Worm (Caenorhabditis elegans) whole organism, L1 larva: ENCODE measurements around the gene F46F5.15.

ENCODE experiments used
- aha-1 ChIP-seq: fragments of 150-350 bp; optimal IDR thresholded peaks from 2 replicates; lab custom pipeline; 2014; ENCODE audit warnings: missing biosample characterization, missing genetic modification characterization
- ceh-90 ChIP-seq: sonication (generic microtip); optimal IDR thresholded peaks from 2 replicates; lab custom pipeline; 2016; ENCODE audit warnings: missing genetic modification characterization, missing compliant biosample characterization
- fos-1 ChIP-seq: fragments of 150-350 bp; optimal IDR thresholded peaks from 2 replicates; lab custom pipeline; 2014; ENCODE audit warnings: missing biosample characterization, missing genetic modification characterization
- mdl-1 ChIP-seq, 2 experiments: fragments of 150-350 bp; optimal IDR thresholded peaks; 2 replicates each; lab custom pipeline; 2014 to 2017; ENCODE audit warnings: missing biosample characterization in 2 of 2, missing genetic modification characterization in 2 of 2, inconsistent platforms in 1 of 2
- nhr-77 ChIP-seq: fragments of 150-350 bp; optimal IDR thresholded peaks from 2 replicates; lab custom pipeline; 2014; ENCODE audit warnings: missing biosample characterization, missing genetic modification characterization
- pqm-1 ChIP-seq: sonication (generic microtip); optimal IDR thresholded peaks from 3 replicates; lab custom pipeline; 2017; ENCODE audit warnings: missing biosample characterization, missing genetic modification characterization
- tbx-2 ChIP-seq: sonication (generic microtip); optimal IDR thresholded peaks from 2 replicates; lab custom pipeline; 2016; ENCODE audit warnings: missing genetic modification characterization, missing compliant biosample characterization
- unc-30 ChIP-seq: sonication (generic microtip); optimal IDR thresholded peaks from 2 replicates; lab custom pipeline; 2017; ENCODE audit warnings: missing biosample characterization, missing genetic modification characterization

DNA sequence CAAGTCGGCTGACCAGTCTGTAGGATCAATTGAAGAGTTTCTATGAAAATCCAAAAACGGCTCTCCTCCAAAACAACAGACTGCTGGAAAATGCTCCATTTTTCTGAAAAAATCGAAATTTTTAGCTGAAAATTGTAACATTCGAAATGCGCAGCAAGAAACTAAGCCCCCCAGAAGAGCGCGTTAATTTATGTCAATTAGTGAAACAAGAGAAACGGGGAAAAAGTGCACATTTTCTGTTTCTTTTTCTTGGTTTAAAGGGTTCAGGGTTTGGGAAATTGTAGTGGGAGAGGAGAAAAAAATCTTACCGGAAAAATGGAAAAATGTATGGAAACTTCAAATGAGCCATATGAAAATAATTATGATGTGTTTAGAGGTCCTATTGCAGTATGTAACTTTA is 23.0 kb upstream of the F46F5.15 start, which contains the start of gene C08G5.7:
- TF ChIP-seq tbx-2 (tag; lab: Kevin White, UChicago) (no peak), aha-1 (no peak), ceh-90 (tag; lab: Kevin White, UChicago) (no peak), unc-30 (no peak), mdl-1 (tag; optimal IDR thresholded peaks at IDR 0.05; lab: Kevin White, UChicago) (no peak), nhr-77 (tag; lab: Kevin White, UChicago) (no peak), pqm-1 (tag; lab: Kevin White, UChicago) (no peak), fos-1 (tag; lab: Kevin White, UChicago) (no peak)
